Fruit fly (Drosophila melanogaster) whole organism, prepupa: ENCODE data around the gene CG16952.

ENCODE experiments used
- CG31627 ChIP-seq: fragments of 200-800 bp; sonication (Bioruptor generic); optimal IDR thresholded peaks from 3 replicates; lab custom pipeline; 2016; ENCODE audit warnings: missing biosample characterization, missing genetic modification characterization
- CG6276 ChIP-seq: fragments of 200-800 bp; sonication (Bioruptor generic); optimal IDR thresholded peaks from 2 replicates; lab custom pipeline; 2017; ENCODE audit warnings: missing biosample characterization, mild to moderate bottlenecking, missing genetic modification characterization
- CG6792 ChIP-seq: fragments of 200-800 bp; sonication (Bioruptor generic); optimal IDR thresholded peaks from 3 replicates; lab custom pipeline; 2016; ENCODE audit warnings: missing biosample characterization, missing genetic modification characterization
- Eip75B ChIP-seq: fragments of 200-800 bp; sonication (Bioruptor generic); optimal IDR thresholded peaks from 3 replicates; lab custom pipeline; 2016; ENCODE audit warnings: missing biosample characterization, missing genetic modification characterization
- Hr39 ChIP-seq: fragments of 200-800 bp; sonication (Bioruptor generic); optimal IDR thresholded peaks from 2 replicates; lab custom pipeline; 2016; ENCODE audit warnings: missing biosample characterization, missing genetic modification characterization

DNA sequence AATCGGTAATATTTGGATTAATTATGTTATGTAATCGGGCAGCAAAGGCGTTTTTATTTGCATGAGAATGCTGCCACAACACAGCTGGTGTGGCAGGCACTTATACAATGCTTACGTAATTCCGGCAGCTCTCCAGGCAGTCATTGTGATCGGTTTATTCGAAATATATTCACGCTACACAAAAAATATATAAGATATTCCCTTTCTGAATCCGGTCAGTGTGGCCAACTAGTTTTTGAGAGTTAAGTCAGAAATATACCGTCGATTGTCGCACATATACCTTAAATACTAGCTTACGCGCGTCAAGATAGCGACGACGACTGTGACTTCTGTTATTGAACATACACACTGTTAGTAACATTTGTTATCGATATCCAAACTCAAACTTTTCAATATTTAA, 21.0 kb upstream of the CG16952 start, which contains the start of gene sun:
- no peak for TF ChIP-seq Hr39 (GFP tag; lab: Kevin White, UChicago)
- TF ChIP-seq Eip75B (GFP tag; lab: Kevin White, UChicago): no peak
- TF ChIP-seq CG31627 (GFP tag; lab: Kevin White, UChicago): no peak
- TF ChIP-seq CG6792 (GFP tag; lab: Kevin White, UChicago): no peak
- TF ChIP-seq CG6276 (GFP tag; lab: Kevin White, UChicago): no peak
